Worm (Caenorhabditis elegans): ENCODE measurements around the gene tag-10.

The tag-10 gene

DNA sequence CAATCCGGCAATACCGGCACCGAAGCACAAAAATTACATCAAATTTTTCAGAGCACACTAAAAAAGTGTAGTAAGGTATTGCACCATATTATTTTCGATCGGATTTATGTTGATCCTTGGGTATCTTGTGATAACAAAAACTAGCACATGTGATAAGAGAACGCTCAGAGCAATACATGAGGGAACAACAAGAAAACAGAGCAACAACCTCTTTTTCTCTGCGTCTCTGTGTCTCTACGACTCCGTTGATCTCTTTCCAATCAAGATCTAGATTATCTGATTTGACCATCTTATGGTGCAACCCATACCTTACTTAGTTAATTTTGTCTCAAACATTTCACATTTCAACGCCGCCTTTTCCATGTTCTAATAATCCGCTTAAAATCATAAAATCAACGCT is at the start of gene tag-10:
Gene tag-10 (plus strand): TSS at position 347 of the 400 bp plus-strand sequence.
- TF ChIP-seq unc-62 (GFP tag; optimal IDR thresholded peaks at IDR 0.05) = no peak

DNA sequence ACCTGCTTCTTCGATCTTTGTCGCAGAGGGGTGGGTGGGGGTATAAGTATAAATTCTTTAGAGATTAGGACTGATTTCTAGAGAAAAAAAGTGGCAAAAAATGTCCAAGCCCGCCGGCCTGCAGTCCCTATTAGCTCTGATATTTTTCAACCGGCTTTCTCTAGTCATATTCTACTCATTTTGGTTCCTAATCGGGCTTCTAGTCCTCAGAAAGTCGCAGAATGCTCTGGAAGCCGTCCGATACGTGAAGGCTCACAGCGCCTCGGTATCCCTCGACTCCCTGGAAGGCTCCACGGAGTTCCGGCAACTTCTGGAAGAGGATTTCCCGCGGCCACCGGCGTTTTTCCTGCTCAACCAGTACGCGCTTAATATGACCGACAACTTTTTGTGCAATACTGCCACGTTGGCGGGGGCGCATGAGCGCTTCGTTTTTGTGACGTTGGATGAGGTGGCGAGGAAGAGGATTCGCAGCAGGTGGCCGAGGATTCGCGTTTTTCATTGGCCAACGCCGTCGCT is 46.7 kb upstream of the tag-10 start, which contains the start of gene Y48E1B.8:
Gene Y48E1B.8 (plus strand): TSS at position 51 of the 516 bp plus-strand sequence.
- TF ChIP-seq unc-62 (GFP tag; optimal IDR thresholded peaks at IDR 0.05) = no peak

DNA sequence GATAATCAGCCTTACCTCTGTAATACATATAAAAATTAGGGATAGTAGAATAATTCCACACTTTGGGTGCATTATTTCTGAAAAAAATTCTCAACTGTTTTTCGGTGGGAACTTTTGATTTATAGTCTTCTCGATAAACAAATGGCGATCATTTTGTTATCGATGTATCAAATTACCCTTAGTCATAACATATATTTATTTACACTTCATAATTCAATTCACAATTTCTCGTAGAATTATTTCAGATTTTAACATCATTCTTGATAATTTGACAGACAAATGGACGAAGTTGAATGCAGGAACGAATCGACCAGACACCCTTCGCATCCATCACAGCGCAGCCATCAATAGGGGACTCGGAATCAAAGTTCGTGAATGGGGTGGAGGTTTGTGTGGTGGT is 41.9 kb upstream of the tag-10 start, which contains the start of gene clec-145:
Gene clec-145 (minus strand): TSS at position 101 of the 400 bp plus-strand sequence.
- no peak for TF ChIP-seq unc-62 (GFP tag; optimal IDR thresholded peaks at IDR 0.05)

DNA sequence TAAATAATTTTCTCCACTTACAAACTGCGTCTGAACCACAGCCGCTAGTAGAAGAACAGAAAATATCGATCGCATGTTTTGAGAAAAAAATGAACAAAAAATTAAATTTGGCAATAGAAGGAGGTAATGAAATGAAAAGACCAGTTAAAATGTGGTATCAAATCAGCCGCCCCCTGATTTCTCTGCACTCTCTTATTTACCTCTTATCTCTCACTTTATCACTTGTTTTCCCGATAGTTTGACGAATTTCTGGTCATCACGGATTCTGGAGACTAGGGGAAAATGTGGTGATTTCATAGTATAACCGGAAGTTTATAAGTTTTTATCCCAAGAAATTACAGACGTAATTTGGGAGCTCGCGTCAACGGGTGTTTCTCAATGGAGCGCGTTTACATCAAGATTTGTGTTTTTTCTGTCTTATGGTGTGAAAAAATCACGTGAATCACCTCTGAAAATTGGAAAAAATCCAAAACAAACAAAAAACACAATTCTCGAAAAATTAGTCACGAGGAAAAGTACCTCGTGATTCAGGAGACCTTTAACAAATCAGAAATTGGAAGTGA is 38.6 kb upstream of the tag-10 start, which contains the start of gene clec-146:
Gene clec-146 (minus strand): TSS at position 116 of the 563 bp plus-strand sequence.
- TF ChIP-seq unc-62 (GFP tag; optimal IDR thresholded peaks at IDR 0.05) = no peak

DNA sequence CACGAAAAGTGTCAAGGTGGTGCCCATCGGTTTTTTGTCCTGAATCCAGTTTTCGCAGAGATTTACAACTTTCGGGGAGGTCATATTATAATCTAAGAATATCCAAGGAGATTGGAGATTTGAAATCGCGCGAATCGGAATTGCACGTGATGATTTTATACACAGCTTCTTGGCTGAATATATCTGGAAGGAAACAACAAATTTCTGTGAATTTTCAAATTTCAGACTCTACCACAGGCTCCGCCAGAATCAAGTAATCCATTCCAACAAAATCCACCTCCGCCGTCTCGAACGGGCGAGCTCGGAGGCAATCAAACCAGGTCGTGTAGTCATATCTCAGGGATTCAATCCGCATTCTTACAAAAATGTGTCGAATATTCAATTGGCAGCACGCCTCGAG is 37.1 kb upstream of the tag-10 start:
- TF ChIP-seq unc-62 (GFP tag; optimal IDR thresholded peaks at IDR 0.05) = no peak

DNA sequence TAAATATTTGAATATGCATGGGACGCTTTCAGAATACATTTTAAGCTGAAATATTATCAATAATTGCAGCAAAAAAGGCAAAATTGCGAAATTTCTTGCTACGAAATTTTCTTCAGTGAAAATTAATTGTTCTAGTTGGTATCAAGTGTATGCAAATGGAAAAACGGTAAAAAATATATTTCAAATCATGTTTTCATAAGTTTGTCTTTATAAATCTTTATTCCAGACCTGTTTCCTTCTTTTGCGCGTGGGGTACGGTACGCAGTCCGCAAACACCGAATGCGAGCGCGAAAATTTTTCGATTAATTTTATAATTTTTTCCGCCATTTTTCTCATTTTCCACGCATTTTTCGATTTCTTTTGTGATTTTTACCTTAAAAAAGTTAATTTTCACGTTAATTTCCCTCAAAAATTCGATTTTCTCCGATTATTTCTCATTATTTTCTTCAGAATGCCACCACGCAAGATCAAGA is 35.8 kb upstream of the tag-10 start, which contains the start of the genes fbxc-23 and csc-1:
Gene fbxc-23 (minus strand): TSS at position 51 of the 473 bp plus-strand sequence.
Gene csc-1 (plus strand): TSS at position 451 of the 473 bp plus-strand sequence.
- no peak for TF ChIP-seq unc-62 (GFP tag; optimal IDR thresholded peaks at IDR 0.05)

DNA sequence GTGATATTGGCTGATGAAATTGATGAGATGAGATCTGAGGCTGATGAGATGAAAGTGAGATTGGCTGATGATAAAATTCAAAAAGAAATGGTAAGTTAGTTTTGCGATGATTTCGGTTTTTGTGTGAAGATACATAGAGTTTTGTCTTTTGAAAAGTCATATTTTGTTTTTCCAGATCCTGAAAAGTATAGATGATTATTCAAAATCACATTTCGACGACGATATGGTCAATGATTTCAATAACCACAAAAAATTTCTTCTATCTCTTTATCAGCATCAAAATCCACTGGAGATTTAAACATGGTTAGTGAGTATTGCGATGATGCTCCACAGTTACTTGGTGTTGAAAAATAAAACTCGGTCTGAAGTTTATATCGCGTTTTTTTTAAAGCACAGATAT is 31.5 kb upstream of the tag-10 start, which contains the start of gene csp-1:
Gene csp-1 (plus strand): TSS at position 301 of the 400 bp plus-strand sequence.
- TF ChIP-seq unc-62 (GFP tag; optimal IDR thresholded peaks at IDR 0.05) = no peak

DNA sequence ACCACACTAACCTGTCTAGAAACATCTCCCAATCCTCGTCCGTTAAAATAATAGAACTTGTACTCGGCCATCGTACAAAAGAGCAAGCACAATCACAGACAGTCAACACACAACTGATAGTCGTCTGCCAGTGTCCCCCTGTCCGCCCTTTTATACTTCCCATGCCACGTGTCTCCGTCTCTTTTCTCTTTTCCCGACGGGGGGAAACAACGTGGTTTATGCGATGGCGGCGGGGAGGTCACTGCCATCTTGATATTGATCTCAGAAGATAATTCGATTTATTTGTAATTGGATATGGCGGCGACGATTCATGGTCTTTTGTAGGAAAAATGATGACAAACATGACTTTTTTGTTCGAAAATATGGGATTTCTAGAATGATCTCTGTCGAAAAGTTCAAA is 22.7 kb upstream of the tag-10 start, which contains the start of gene gst-20:
Gene gst-20 (minus strand): TSS at position 170 of the 400 bp plus-strand sequence.
- no peak for TF ChIP-seq unc-62 (GFP tag; optimal IDR thresholded peaks at IDR 0.05)

DNA sequence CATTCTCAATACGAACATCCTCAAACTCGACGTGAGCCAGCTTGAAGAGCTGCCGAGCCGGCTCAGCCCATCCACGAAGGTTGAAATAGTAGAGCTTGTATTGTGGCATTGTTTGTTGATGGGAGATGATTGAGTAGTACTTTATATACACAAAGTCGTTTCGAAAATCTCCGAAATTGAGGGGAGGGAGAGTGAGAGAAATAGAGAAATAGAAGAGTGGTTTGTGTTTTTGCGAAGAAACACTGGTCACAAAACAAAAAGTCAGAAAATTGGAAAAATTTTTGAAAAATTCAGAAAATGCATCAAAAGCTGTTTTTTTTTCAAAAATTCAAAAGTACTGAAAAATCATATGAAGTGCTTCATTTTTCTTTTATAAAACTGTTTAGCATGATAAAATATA is 21.2 kb upstream of the tag-10 start, which contains the start of gene gst-24:
Gene gst-24 (minus strand): TSS at position 181 of the 400 bp plus-strand sequence.
- no peak for TF ChIP-seq unc-62 (GFP tag; optimal IDR thresholded peaks at IDR 0.05)

DNA sequence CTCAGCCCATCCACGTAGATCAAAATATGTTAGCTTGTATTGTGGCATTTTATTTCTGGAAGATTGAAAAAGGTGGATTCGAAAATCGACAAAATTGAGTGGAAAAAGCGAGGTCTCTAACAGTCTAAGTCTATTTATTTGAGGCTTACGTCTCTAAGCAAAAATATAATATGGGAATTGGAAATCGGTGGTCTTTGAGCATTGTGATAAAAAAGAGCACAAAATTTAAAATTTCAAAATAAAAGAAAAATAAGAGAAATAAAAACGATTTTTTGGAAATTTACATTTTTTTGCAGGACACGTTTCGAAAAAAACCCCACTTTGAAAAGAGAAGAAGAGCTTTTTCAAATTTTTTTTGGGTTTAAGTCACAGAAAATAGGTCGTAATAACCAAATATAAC is 19.3 kb upstream of the tag-10 start, which contains the start of gene gst-15:
Gene gst-15 (minus strand): TSS at position 101 of the 400 bp plus-strand sequence.
- no peak for TF ChIP-seq unc-62 (GFP tag; optimal IDR thresholded peaks at IDR 0.05)

DNA sequence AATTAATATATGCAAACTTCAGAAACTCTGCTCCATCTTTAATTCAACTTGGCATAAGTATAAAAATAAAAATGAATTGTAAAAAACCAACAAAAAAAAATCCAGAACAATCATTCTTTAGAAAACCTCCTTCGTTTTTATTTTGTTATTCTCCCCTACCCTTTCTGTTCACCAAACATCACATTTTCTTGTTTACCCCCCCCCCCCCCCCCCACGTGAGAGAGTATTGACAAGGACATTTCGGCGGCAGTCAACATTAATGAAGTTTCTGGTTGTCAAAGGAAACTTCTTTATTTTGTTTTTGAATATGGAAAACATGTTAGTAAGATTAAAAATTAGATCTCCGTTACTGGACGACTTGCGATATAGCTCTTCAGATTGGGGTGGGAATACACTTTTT is 17.9 kb upstream of the tag-10 start:
- TF ChIP-seq unc-62 (GFP tag; optimal IDR thresholded peaks at IDR 0.05) = no peak

DNA sequence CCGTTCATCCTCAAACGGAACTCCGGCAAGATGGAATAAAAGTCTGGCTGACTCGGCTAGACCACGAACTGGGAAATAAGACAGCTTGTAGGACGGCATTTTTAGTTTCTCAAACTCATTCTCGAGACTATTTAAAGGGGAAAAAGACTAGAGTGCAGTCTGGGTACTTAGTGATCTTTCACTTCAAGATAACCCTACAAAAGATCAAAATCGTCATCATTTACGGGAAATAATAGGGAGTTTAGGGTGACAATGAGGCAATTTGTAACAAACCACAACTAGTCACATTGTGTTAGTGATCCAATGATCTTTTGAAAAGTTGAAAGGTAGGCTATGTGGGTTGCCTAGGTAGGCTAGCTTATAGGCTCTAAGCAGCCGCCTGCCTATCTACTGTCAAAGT is 16.4 kb upstream of the tag-10 start, which contains the start of gene gst-14:
Gene gst-14 (minus strand): TSS at position 101 of the 400 bp plus-strand sequence.
- TF ChIP-seq unc-62 (GFP tag; optimal IDR thresholded peaks at IDR 0.05) = no peak

DNA sequence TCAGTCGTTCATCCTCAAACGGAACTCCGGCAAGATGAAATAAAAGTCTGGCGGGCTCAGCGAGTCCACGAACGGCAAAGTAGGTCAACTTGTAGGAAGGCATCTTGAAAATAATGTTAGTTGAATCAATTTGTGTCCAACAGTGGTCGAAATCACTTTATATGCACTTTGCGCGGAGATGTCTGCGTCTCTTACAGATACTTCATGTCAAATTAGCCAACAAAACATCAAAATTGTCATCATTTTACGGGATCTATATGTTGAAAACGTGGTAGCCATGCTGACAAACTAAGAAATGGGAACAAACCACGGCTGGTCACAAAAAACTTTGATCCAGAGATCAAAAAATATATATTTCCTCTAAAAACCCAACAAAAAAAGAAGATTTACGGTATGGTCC is 14.6 kb upstream of the tag-10 start, which contains the start of gene gst-12:
Gene gst-12 (minus strand): TSS at position 254 of the 400 bp plus-strand sequence.
- no peak for TF ChIP-seq unc-62 (GFP tag; optimal IDR thresholded peaks at IDR 0.05)

DNA sequence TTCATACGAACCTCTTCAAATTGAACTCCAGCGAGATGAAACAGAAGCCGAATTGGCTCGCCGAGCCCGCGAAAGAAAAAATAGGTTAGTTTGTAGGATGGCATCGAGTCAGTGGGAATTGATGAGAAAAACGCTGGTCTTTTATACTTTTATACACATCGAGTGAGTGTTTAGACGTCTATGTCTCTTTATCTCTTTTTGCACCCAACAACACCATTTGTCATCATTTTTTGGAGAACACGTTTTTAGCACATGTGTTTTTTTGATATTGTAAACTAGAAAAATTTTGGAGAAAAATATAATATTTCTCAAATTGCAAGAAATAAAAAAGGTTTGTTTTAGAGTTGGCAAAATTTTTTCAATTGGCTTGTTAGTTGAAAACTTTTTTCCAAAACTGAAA is 8.1 kb upstream of the tag-10 start, which contains the start of gene gst-16:
Gene gst-16 (minus strand): TSS at position 111 of the 400 bp plus-strand sequence.
- no peak for TF ChIP-seq unc-62 (GFP tag; optimal IDR thresholded peaks at IDR 0.05)

DNA sequence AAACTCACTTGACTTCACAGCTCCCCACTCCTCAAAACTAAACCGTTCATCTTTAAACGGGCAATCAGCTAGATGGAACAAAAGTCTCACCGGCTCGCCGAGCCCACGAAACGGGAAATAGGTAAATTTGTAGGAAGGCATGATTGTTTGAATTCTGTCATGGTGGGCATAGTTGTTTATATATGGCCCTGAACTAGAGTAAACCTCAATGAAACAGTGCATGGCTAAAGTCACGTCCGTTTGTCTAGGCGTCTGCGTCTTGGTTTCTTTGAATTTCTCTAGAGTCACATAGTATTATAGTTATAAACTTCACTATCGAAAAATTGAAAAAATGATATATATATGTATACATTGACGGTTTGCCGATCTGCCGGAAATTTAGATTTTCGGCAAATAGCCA is 5.4 kb upstream of the tag-10 start, which contains the start of gene gst-19:
Gene gst-19 (minus strand): TSS at position 145 of the 400 bp plus-strand sequence.
- TF ChIP-seq unc-62 (GFP tag; optimal IDR thresholded peaks at IDR 0.05) = no peak

DNA sequence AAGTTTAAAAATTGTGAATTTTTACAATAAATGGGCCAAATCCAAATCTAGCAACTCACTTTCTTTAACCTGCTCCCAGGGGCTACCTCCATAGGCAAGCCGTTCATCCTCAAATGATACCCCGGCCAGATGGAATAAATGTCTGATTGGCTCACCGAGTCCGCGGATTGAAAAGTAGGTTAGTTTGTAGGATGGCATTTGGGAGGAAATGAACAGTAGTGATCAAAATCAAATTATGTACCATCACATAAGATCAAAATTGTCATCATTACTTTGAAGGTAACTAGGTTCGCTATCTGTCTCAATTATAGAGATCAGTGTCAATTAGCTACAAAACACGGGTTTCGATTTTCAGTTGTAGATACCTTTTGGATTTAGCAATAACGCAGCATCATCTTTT is 1.7 kb upstream of the tag-10 start, which contains the start of the genes gst-17 and gst-18:
Gene gst-17 (minus strand): TSS at position 101 of the 400 bp plus-strand sequence.
Gene gst-18 (minus strand): TSS at position 198 of the 400 bp plus-strand sequence.
- TF ChIP-seq unc-62 (GFP tag; optimal IDR thresholded peaks at IDR 0.05) = no peak
